Fruit fly (Drosophila melanogaster) whole organism, embryonic: ENCODE results near the gene PMP34.
A peak's percentile ranks its signal among the peaks of the same experiment; 100 is the strongest.

Experiments used
- Awh ChIP-seq: fragments of 200-800 bp; sonication (Bioruptor generic); IDR thresholded peaks from 2 replicates; pipeline ENCODE4, ENCODE4 v1.3.6; 2022; ENCODE audit warnings: missing biosample characterization, missing genetic modification characterization
- Bgb ChIP-seq: fragments of 200-800 bp; sonication (Bioruptor generic); IDR thresholded peaks from 2 replicates; pipeline ENCODE4 v1.3.6; 2022; ENCODE audit warnings: missing biosample characterization, missing genetic modification characterization; ENCODE audit not compliant: partially characterized antibody
- CG11504 ChIP-seq: fragments of 200-800 bp; sonication (Bioruptor generic); optimal IDR thresholded peaks from 3 replicates; lab custom pipeline; 2019; ENCODE audit warnings: missing biosample characterization, mild to moderate bottlenecking, missing genetic modification characterization, moderate library complexity
- CG16813 ChIP-seq: fragments of 200-800 bp; sonication (Bioruptor generic); IDR thresholded peaks from 3 replicates; pipeline ENCODE4 v1.3.6; 2022; ENCODE audit warnings: missing biosample characterization, missing genetic modification characterization; ENCODE audit not compliant: partially characterized antibody
- CG18619 ChIP-seq: fragments of 200-800 bp; sonication (Bioruptor generic); optimal IDR thresholded peaks from 3 replicates; lab custom pipeline; 2017; ENCODE audit warnings: missing biosample characterization, mild to moderate bottlenecking, missing genetic modification characterization
- CG2120 ChIP-seq: fragments of 200-800 bp; sonication (Bioruptor generic); optimal IDR thresholded peaks from 3 replicates; lab custom pipeline; 2016; ENCODE audit warnings: missing biosample characterization, missing genetic modification characterization
- CG2129 ChIP-seq: fragments of 200-800 bp; sonication (Bioruptor generic); IDR thresholded peaks from 2 replicates; pipeline ENCODE4 v1.3.6; 2022; ENCODE audit warnings: missing biosample characterization, missing genetic modification characterization; ENCODE audit not compliant: partially characterized antibody
- CG32772 ChIP-seq: fragments of 200-800 bp; sonication (Bioruptor generic); IDR thresholded peaks from 2 replicates; pipeline ENCODE4 v1.3.6; 2022; ENCODE audit warnings: missing biosample characterization, missing genetic modification characterization
- CG42726 ChIP-seq: fragments of 200-800 bp; sonication (Bioruptor generic); IDR thresholded peaks from 2 replicates; pipeline ENCODE4 v1.3.6; 2022; ENCODE audit warnings: missing biosample characterization, missing genetic modification characterization; ENCODE audit not compliant: partially characterized antibody
- CG4360 ChIP-seq: fragments of 200-800 bp; sonication (Bioruptor generic); IDR thresholded peaks from 2 replicates; pipeline ENCODE4 v1.3.6; 2022; ENCODE audit warnings: missing biosample characterization, missing genetic modification characterization
- CG6791 ChIP-seq: fragments of 200-800 bp; sonication (Bioruptor generic); IDR thresholded peaks from 3 replicates; pipeline ENCODE4 v1.3.6; 2022; ENCODE audit warnings: missing biosample characterization, missing genetic modification characterization; ENCODE audit not compliant: partially characterized antibody
- CG7786 ChIP-seq: fragments of 200-800 bp; sonication (Bioruptor generic); optimal IDR thresholded peaks from 2 replicates; lab custom pipeline; 2016; ENCODE audit warnings: missing biosample characterization, missing genetic modification characterization
- CG9932 ChIP-seq: fragments of 200-800 bp; sonication (Bioruptor generic); IDR thresholded peaks from 2 replicates; pipeline ENCODE4 v1.3.6; 2022; ENCODE audit warnings: missing biosample characterization, missing genetic modification characterization
- CHES-1-like ChIP-seq: fragments of 200-800 bp; sonication (Bioruptor generic); optimal IDR thresholded peaks from 2 replicates; lab custom pipeline; 2016; ENCODE audit warnings: missing biosample characterization, missing genetic modification characterization
- Dip2 ChIP-seq: fragments of 200-800 bp; sonication (Bioruptor generic); IDR thresholded peaks from 2 replicates; pipeline ENCODE4 v1.3.6; 2022; ENCODE audit warnings: missing biosample characterization, missing genetic modification characterization
- Dll ChIP-seq: fragments of 200-800 bp; sonication (Bioruptor generic); IDR thresholded peaks from 4 replicates; pipeline ENCODE4 v1.3.6; 2022; ENCODE audit warnings: missing biosample characterization, missing genetic modification characterization; ENCODE audit not compliant: partially characterized antibody
- E2f2 ChIP-seq: fragments of 200-800 bp; sonication (Bioruptor generic); IDR thresholded peaks from 2 replicates; pipeline ENCODE4 v1.3.6; 2022; ENCODE audit warnings: missing biosample characterization, missing genetic modification characterization
- HLH4C ChIP-seq: fragments of 200-800 bp; sonication (Bioruptor generic); IDR thresholded peaks from 3 replicates; pipeline ENCODE4 v1.3.6; 2022; ENCODE audit warnings: missing biosample characterization, missing genetic modification characterization; ENCODE audit not compliant: partially characterized antibody
- HmgZ ChIP-seq: fragments of 200-800 bp; sonication (Bioruptor generic); optimal IDR thresholded peaks from 2 replicates; lab custom pipeline; 2018; ENCODE audit warnings: missing biosample characterization, mild to moderate bottlenecking, missing genetic modification characterization
- Lhr ChIP-seq: fragments of 200-800 bp; sonication (Bioruptor generic); optimal IDR thresholded peaks from 3 replicates; lab custom pipeline; 2017; ENCODE audit warnings: mild to moderate bottlenecking, missing biosample characterization, missing genetic modification reagents, missing genetic modification characterization
- Lim3 ChIP-seq: fragments of 200-800 bp; sonication (Bioruptor generic); IDR thresholded peaks from 2 replicates; pipeline ENCODE4 v1.3.6; 2022; ENCODE audit warnings: missing biosample characterization, missing genetic modification characterization
- Med ChIP-seq: fragments of 200-800 bp; sonication (Bioruptor generic); peaks from one replicate; lab custom pipeline; 2016; ENCODE audit warnings: missing biosample characterization, missing genetic modification characterization, mild to moderate bottlenecking, inconsistent platforms, moderate library complexity
- Pdp1 ChIP-seq, 2 experiments: fragments of 200-800 bp; sonication (Bioruptor generic); optimal IDR thresholded peaks; 3 replicates each; lab custom pipeline; 2016; ENCODE audit warnings: missing biosample characterization in 2 of 2, missing genetic modification characterization in 2 of 2, mild to moderate bottlenecking in 1 of 2, moderate library complexity in 1 of 2
- Scr ChIP-seq: fragments of 200-800 bp; sonication (Bioruptor generic); IDR thresholded peaks from 2 replicates; pipeline ENCODE4 v1.3.6; 2022; ENCODE audit warnings: missing biosample characterization, missing genetic modification characterization; ENCODE audit not compliant: partially characterized antibody
- Tbp ChIP-seq: fragments of >200 bp; optimal IDR thresholded peaks from 2 replicates; lab custom pipeline; 2018; ENCODE audit warnings: missing biosample characterization, missing genetic modification characterization
- amos ChIP-seq: fragments of 200-800 bp; sonication (Bioruptor generic); IDR thresholded peaks from 2 replicates; pipeline ENCODE4 v1.3.6; 2022; ENCODE audit warnings: missing biosample characterization, missing genetic modification characterization; ENCODE audit not compliant: partially characterized antibody
- ara ChIP-seq: fragments of 200-800 bp; sonication (Bioruptor generic); IDR thresholded peaks from 2 replicates; pipeline ENCODE4 v1.3.6; 2022; ENCODE audit warnings: missing biosample characterization, missing genetic modification characterization
- br ChIP-seq: fragments of >200 bp; optimal IDR thresholded peaks from 2 replicates; lab custom pipeline; 2017
- cad ChIP-seq: fragments of >200 bp; optimal IDR thresholded peaks from 2 replicates; lab custom pipeline; 2017; ENCODE audit warnings: missing biosample characterization, missing genetic modification characterization
- cg ChIP-seq: fragments of 200-800 bp; sonication (Bioruptor generic); optimal IDR thresholded peaks from 3 replicates; lab custom pipeline; 2019; ENCODE audit warnings: missing biosample characterization, mild to moderate bottlenecking, missing genetic modification characterization, moderate library complexity
- chinmo ChIP-seq: fragments of 200-800 bp; sonication (Bioruptor generic); IDR thresholded peaks from 4 replicates; pipeline ENCODE4 v1.3.6; 2022; ENCODE audit warnings: missing biosample characterization, missing genetic modification characterization; ENCODE audit not compliant: partially characterized antibody
- croc ChIP-seq: fragments of 200-800 bp; sonication (Bioruptor generic); conservative IDR thresholded peaks from 3 replicates; pipeline ENCODE4 v1.3.6; 2022; ENCODE audit warnings: missing biosample characterization, missing genetic modification characterization
- grau ChIP-seq: fragments of 200-800 bp; optimal IDR thresholded peaks from 3 replicates; lab custom pipeline; 2019; ENCODE audit warnings: missing biosample characterization, mild to moderate bottlenecking, missing genetic modification characterization, moderate library complexity
- gt ChIP-seq: fragments of 200-800 bp; sonication (Bioruptor generic); IDR thresholded peaks from 2 replicates; pipeline ENCODE4 v1.3.6; 2022; ENCODE audit warnings: missing biosample characterization, missing genetic modification characterization
- ken ChIP-seq: fragments of 200-800 bp; sonication (Bioruptor generic); IDR thresholded peaks from 3 replicates; pipeline ENCODE4 v1.3.6; 2022; ENCODE audit warnings: missing biosample characterization, missing genetic modification characterization
- klu ChIP-seq: fragments of 200-800 bp; sonication (Bioruptor generic); IDR thresholded peaks from 2 replicates; pipeline ENCODE4 v1.3.6; 2022; ENCODE audit warnings: missing biosample characterization, missing genetic modification characterization
- nerfin-2 ChIP-seq: fragments of 200-800 bp; sonication (Bioruptor generic); IDR thresholded peaks from 2 replicates; pipeline ENCODE4 v1.3.6; 2022; ENCODE audit warnings: missing biosample characterization, missing genetic modification characterization; ENCODE audit not compliant: partially characterized antibody
- pfk ChIP-seq: fragments of 200-800 bp; sonication (Bioruptor generic); optimal IDR thresholded peaks from 2 replicates; lab custom pipeline; 2018; ENCODE audit warnings: missing biosample characterization, mild to moderate bottlenecking, missing genetic modification characterization, moderate library complexity
- pita ChIP-seq: fragments of 200-800 bp; sonication (Bioruptor generic); optimal IDR thresholded peaks from 2 replicates; lab custom pipeline; 2017; ENCODE audit warnings: missing biosample characterization, mild to moderate bottlenecking, missing genetic modification characterization
- pros ChIP-seq: fragments of 200-800 bp; sonication (Bioruptor generic); optimal IDR thresholded peaks from 3 replicates; lab custom pipeline; 2019; ENCODE audit warnings: missing biosample characterization, mild to moderate bottlenecking, missing genetic modification characterization, moderate library complexity
- pzg ChIP-seq: fragments of 200-800 bp; sonication (Bioruptor generic); optimal IDR thresholded peaks from 3 replicates; lab custom pipeline; 2018; ENCODE audit warnings: missing biosample characterization, mild to moderate bottlenecking, missing genetic modification characterization, moderate library complexity
- row ChIP-seq: fragments of 200-800 bp; sonication (Bioruptor generic); IDR thresholded peaks from 3 replicates; pipeline ENCODE4 v1.3.6; 2022; ENCODE audit warnings: missing biosample characterization, missing genetic modification characterization
- seq ChIP-seq: fragments of 200-800 bp; sonication (Bioruptor generic); IDR thresholded peaks from 2 replicates; pipeline ENCODE4 v1.3.6; 2022; ENCODE audit warnings: missing biosample characterization, missing genetic modification characterization
- sna ChIP-seq: fragments of 200-800 bp; sonication (Bioruptor generic); IDR thresholded peaks from 2 replicates; pipeline ENCODE4 v1.3.6; 2022; ENCODE audit warnings: missing biosample characterization, missing genetic modification characterization; ENCODE audit not compliant: partially characterized antibody
- sob ChIP-seq: fragments of 200-800 bp; sonication (Bioruptor generic); IDR thresholded peaks from 2 replicates; pipeline ENCODE4 v1.3.6; 2022; ENCODE audit warnings: missing biosample characterization, missing genetic modification characterization
- stwl ChIP-seq: fragments of 200-800 bp; sonication (Bioruptor generic); optimal IDR thresholded peaks from 3 replicates; lab custom pipeline; 2018; ENCODE audit warnings: missing biosample characterization, mild to moderate bottlenecking, missing genetic modification characterization, moderate library complexity
- trem ChIP-seq: fragments of 200-800 bp; optimal IDR thresholded peaks from 3 replicates; lab custom pipeline; 2019; ENCODE audit warnings: missing biosample characterization, mild to moderate bottlenecking, missing genetic modification characterization, moderate library complexity
- tx ChIP-seq: fragments of 200-800 bp; sonication (Bioruptor generic); optimal IDR thresholded peaks from 2 replicates; lab custom pipeline; 2016; ENCODE audit warnings: missing biosample characterization, missing genetic modification characterization
- unc-4 ChIP-seq: fragments of 200-800 bp; sonication (Bioruptor generic); IDR thresholded peaks from 2 replicates; pipeline ENCODE4 v1.3.6; 2022; ENCODE audit warnings: missing biosample characterization, missing genetic modification characterization; ENCODE audit not compliant: partially characterized antibody
- wek ChIP-seq: fragments of 200-800 bp; sonication (Bioruptor generic); optimal IDR thresholded peaks from 3 replicates; lab custom pipeline; 2018; ENCODE audit warnings: missing biosample characterization, mild to moderate bottlenecking, missing genetic modification characterization, moderate library complexity

PMP34 gene

dm6 chr3L:4367339-4367738, 48.8 kb downstream of the PMP34 start, which contains the start of gene CG11342:
CG11342 (minus strand) TSS chr3L:4367458.
- peak; percentile 89 for TF ChIP-seq sna
- TF ChIP-seq CHES-1-like (GFP tag; lab: Kevin White, UChicago), result peak; percentile 11
- peak; percentile 42 for TF ChIP-seq pzg (GFP tag; lab: Kevin White, UChicago)
- TF ChIP-seq pita, result no peak
- TF ChIP-seq Lim3 (GFP tag; lab: Robert Waterston, UW), result no peak
- TF ChIP-seq stwl (tag; lab: Kevin White, UChicago), result peak; percentile 99
- TF ChIP-seq unc-4 (GFP tag; lab: Robert Waterston, UW), result peak; percentile 89
- peak; percentile 47 for TF ChIP-seq trem (tag; lab: Kevin White, UChicago)
- peak; percentile 34; the same call in 1 of the 2 replicates for TF ChIP-seq nerfin-2 (GFP tag; lab: Robert Waterston, UW)
- TF ChIP-seq wek (GFP tag; lab: Kevin White, UChicago), result no peak
- no peak for TF ChIP-seq Tbp (GFP tag; lab: Kevin White, UChicago)
- peak; percentile 85 for TF ChIP-seq amos
- no peak for TF ChIP-seq seq (GFP tag; lab: Robert Waterston, UW)
- no peak for TF ChIP-seq ara (GFP tag; lab: Robert Waterston, UW)
- TF ChIP-seq ken (GFP tag; lab: Robert Waterston, UW), result no peak
- no peak for TF ChIP-seq gt
- TF ChIP-seq tx (GFP tag; lab: Kevin White, UChicago), result no peak
- no peak for TF ChIP-seq Awh (GFP tag; lab: Robert Waterston, UW)
- TF ChIP-seq CG2120 (GFP tag; lab: Kevin White, UChicago), result peak; percentile 38
- no peak for TF ChIP-seq br (lab: Kevin White, UChicago)
- peak; percentile 42 for TF ChIP-seq HmgZ (tag; lab: Kevin White, UChicago)
- TF ChIP-seq CG42726, result no peak; the same call in 1 of the 2 replicates
- TF ChIP-seq Dll, result peak; percentile 91
- TF ChIP-seq CG7786 (GFP tag; lab: Kevin White, UChicago), result no peak
- TF ChIP-seq pfk (GFP tag; lab: Kevin White, UChicago), result no peak
- peak; percentile 85 for TF ChIP-seq Scr (GFP tag; lab: Robert Waterston, UW)
- peak; percentile 50 for TF ChIP-seq CG9932 (GFP tag; lab: Robert Waterston, UW)
- TF ChIP-seq cad (GFP tag; lab: Kevin White, UChicago), result no peak
- no peak for TF ChIP-seq CG18619 (GFP tag; lab: Kevin White, UChicago)
- peak; percentile 86 for TF ChIP-seq Med (GFP tag; lab: Kevin White, UChicago)
- 0 out of 2 replicates have a peak, but pooled peaks have one; percentile 10 for TF ChIP-seq sob (GFP tag; lab: Robert Waterston, UW)
- no peak for TF ChIP-seq CG32772
- TF ChIP-seq Bgb, result peak; percentile 82
- peak; percentile 66; the same call in 1 of the 2 replicates for TF ChIP-seq CG2129 (GFP tag; lab: Robert Waterston, UW)
- no peak for TF ChIP-seq croc (GFP tag; lab: Robert Waterston, UW)
- no peak for TF ChIP-seq pros
- TF ChIP-seq CG16813 (GFP tag; lab: Robert Waterston, UW), result peak; percentile 78
- TF ChIP-seq CG6791 (GFP tag; lab: Robert Waterston, UW), result peak; percentile 78
- TF ChIP-seq row (GFP tag; lab: Robert Waterston, UW), result peak; percentile 30; the same call in 1 of the 3 replicates
- TF ChIP-seq E2f2 (GFP tag; lab: Robert Waterston, UW), result peak; percentile 93
- TF ChIP-seq Pdp1 (GFP tag; optimal IDR thresholded peaks at IDR 0.05; lab: Kevin White, UChicago), result peak in 1 of 2 experiments; percentile 3
- TF ChIP-seq grau (tag; lab: Kevin White, UChicago), result no peak
- TF ChIP-seq klu (GFP tag; lab: Robert Waterston, UW), result no peak
- no peak for TF ChIP-seq CG11504 (tag; lab: Kevin White, UChicago)
- TF ChIP-seq Lhr (GFP tag; lab: Kevin White, UChicago), result no peak
- peak; percentile 82; the same call in 2 of the 4 replicates for TF ChIP-seq chinmo
- no peak for TF ChIP-seq cg (GFP tag; lab: Kevin White, UChicago)
- peak; percentile 67 for TF ChIP-seq HLH4C (GFP tag; lab: Robert Waterston, UW)
- no peak for TF ChIP-seq CG4360 (GFP tag; lab: Robert Waterston, UW)
- TF ChIP-seq Dip2 (GFP tag; lab: Robert Waterston, UW), result no peak
